Worm (Caenorhabditis elegans) whole organism, L4 larva: ENCODE data around the gene slfl-5.

Experiments used
- ama-1 ChIP-seq: fragments of 150-350 bp; optimal IDR thresholded peaks from 2 replicates; lab custom pipeline; 2014; ENCODE audit warnings: inconsistent platforms, mixed read lengths
- ceh-82 ChIP-seq: sonication (generic microtip); optimal IDR thresholded peaks from 2 replicates; lab custom pipeline; 2017; ENCODE audit warnings: missing biosample characterization, missing genetic modification characterization
- dmd-8 ChIP-seq: fragments of 200-800 bp; sonication (Bioruptor generic); IDR thresholded peaks from 2 replicates; pipeline ENCODE4 v1.3.6; 2022; ENCODE audit warnings: missing genetic modification characterization, missing compliant biosample characterization
- hlh-30 ChIP-seq: sonication (generic microtip); optimal IDR thresholded peaks from 2 replicates; lab custom pipeline; 2017; ENCODE audit warnings: antibody characterized with exemption, mild to moderate bottlenecking, missing genetic modification characterization, missing compliant biosample characterization; ENCODE audit not compliant: insufficient read depth
- lim-7 ChIP-seq: fragments of 200-800 bp; sonication (Bioruptor generic); IDR thresholded peaks from 2 replicates; pipeline ENCODE4 v1.3.6; 2022; ENCODE audit warnings: missing genetic modification characterization, missing compliant biosample characterization
- lir-3 ChIP-seq: sonication (generic microtip); optimal IDR thresholded peaks from 2 replicates; lab custom pipeline; 2016; ENCODE audit warnings: mild to moderate bottlenecking, missing genetic modification characterization, missing compliant biosample characterization
- madf-9 ChIP-seq: fragments of 200-800 bp; sonication (Bioruptor generic); conservative IDR thresholded peaks from 2 replicates; pipeline ENCODE4 v1.3.6; 2022; ENCODE audit warnings: missing genetic modification reagents, missing genetic modification characterization, missing compliant biosample characterization
- mep-1 ChIP-seq: fragments of 150-350 bp; sonication (generic microtip); optimal IDR thresholded peaks from 3 replicates; lab custom pipeline; 2014; ENCODE audit warnings: missing biosample characterization, missing genetic modification characterization
- nhr-11 ChIP-seq: fragments of 150-350 bp; optimal IDR thresholded peaks from 2 replicates; lab custom pipeline; 2014; ENCODE audit warnings: missing biosample characterization, missing genetic modification characterization
- nhr-25 ChIP-seq: sonication (generic microtip); optimal IDR thresholded peaks from 2 replicates; lab custom pipeline; 2017; ENCODE audit warnings: missing genetic modification characterization, mild to moderate bottlenecking, missing compliant biosample characterization, antibody characterized with exemption, moderate library complexity, borderline replicate concordance; ENCODE audit not compliant: insufficient read depth
- pha-4 ChIP-seq, 2 experiments: fragments of 150-350 bp in 1 of 2; fragments of 200-800 bp in 1 of 2; sonication (Bioruptor generic) in 1 of 2; IDR thresholded peaks in 1 of 2; optimal IDR thresholded peaks in 1 of 2; 2 replicates each; pipeline versions ENCODE4 v1.3.6 to Lab custom; 2014 to 2022; ENCODE audit warnings: missing genetic modification characterization in 2 of 2, missing genetic modification reagents in 2 of 2, missing biosample characterization in 1 of 2, missing compliant biosample characterization in 1 of 2
- unc-130 ChIP-seq: sonication (generic microtip); optimal IDR thresholded peaks from 2 replicates; lab custom pipeline; 2016; ENCODE audit warnings: missing genetic modification reagents, missing genetic modification characterization, missing compliant biosample characterization
- zip-2 ChIP-seq: fragments of 150-350 bp; optimal IDR thresholded peaks from 2 replicates; lab custom pipeline; 2014; ENCODE audit warnings: missing biosample characterization, missing genetic modification characterization
- ztf-11 ChIP-seq: fragments of 150-350 bp; optimal IDR thresholded peaks from 2 replicates; lab custom pipeline; 2014; ENCODE audit warnings: missing biosample characterization, missing genetic modification characterization

DNA sequence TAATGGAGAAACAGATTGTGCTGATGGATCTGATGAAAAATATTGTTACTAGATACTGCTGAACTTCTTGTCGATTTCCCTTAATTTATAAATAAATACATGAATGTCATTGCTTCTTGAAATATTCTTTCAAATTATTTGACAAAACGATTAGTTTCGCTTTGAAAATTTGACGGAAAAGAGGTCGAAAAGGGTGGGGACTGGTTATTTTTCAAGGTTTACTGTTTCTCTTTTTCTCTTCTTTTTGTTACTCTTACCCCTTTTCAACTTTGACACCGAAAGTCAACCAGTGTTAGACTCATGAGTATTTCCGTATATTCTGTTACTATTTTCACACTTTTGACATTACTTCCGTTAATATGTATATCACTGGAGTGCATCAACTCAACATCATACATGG, 10.5 kb upstream of the slfl-5 start, which contains the start of gene T04H1.12:
- TF ChIP-seq ceh-82 (tag; lab: Kevin White, UChicago) (no peak), madf-9 (GFP tag; lab: Robert Waterston, UW) (no peak), hlh-30 (tag; lab: Kevin White, UChicago) (no peak), pha-4 (GFP tag; IDR thresholded peaks at IDR 0.05; lab: Robert Waterston, UW) (no peak), pha-4 (tag; optimal IDR thresholded peaks at IDR 0.05; lab: Kevin White, UChicago) (no peak), mep-1 (tag; lab: Kevin White, UChicago) (no peak), lim-7 (GFP tag; lab: Robert Waterston, UW) (no peak), ama-1 (lab: Kevin White, UChicago) (no peak), nhr-11 (tag; lab: Kevin White, UChicago) (no peak), zip-2 (no peak), nhr-25 (tag; lab: Kevin White, UChicago) (no peak), ztf-11 (tag; lab: Kevin White, UChicago) (no peak), unc-130 (GFP tag; lab: Kevin White, UChicago) (no peak), lir-3 (tag; lab: Kevin White, UChicago) (no peak), dmd-8 (no peak)
